Fruit fly (Drosophila melanogaster) whole organism, adult: Measurements from ENCODE around the gene CkIalpha.

ENCODE experiments used
- CG11617 ChIP-seq: fragments of 200-800 bp; sonication (Bioruptor generic); optimal IDR thresholded peaks from 2 replicates; lab custom pipeline; 2017; ENCODE audit warnings: mild to moderate bottlenecking, missing biosample characterization, missing genetic modification reagents, missing genetic modification characterization
- CG12768 ChIP-seq: fragments of 200-800 bp; sonication (Bioruptor generic); optimal IDR thresholded peaks from 2 replicates; lab custom pipeline; 2017; ENCODE audit warnings: missing biosample characterization, missing genetic modification characterization, mild to moderate bottlenecking, moderate library complexity, missing genetic modification reagents
- CG14711 ChIP-seq: fragments of 200-800 bp; sonication (Bioruptor generic); optimal IDR thresholded peaks from 2 replicates; lab custom pipeline; 2018; ENCODE audit warnings: missing biosample characterization, mild to moderate bottlenecking, missing genetic modification characterization, moderate library complexity
- CG1620 ChIP-seq: fragments of 200-800 bp; sonication (Bioruptor generic); optimal IDR thresholded peaks from 2 replicates; lab custom pipeline; 2016; ENCODE audit warnings: missing biosample characterization, missing genetic modification characterization
- CG33017 ChIP-seq: fragments of 200-800 bp; sonication (Bioruptor generic); optimal IDR thresholded peaks from 2 replicates; lab custom pipeline; 2018; ENCODE audit warnings: missing biosample characterization, mild to moderate bottlenecking, missing genetic modification characterization, moderate library complexity
- CG5204 ChIP-seq: fragments of 200-800 bp; sonication (Bioruptor generic); optimal IDR thresholded peaks from 2 replicates; lab custom pipeline; 2016; ENCODE audit warnings: missing biosample characterization, missing genetic modification characterization
- CG7045 ChIP-seq: fragments of 200-800 bp; sonication (Bioruptor generic); optimal IDR thresholded peaks from 2 replicates; lab custom pipeline; 2017; ENCODE audit warnings: missing biosample characterization, mild to moderate bottlenecking, missing genetic modification characterization
- CG7101 ChIP-seq: fragments of 200-800 bp; sonication (Bioruptor generic); optimal IDR thresholded peaks from 2 replicates; lab custom pipeline; 2018; ENCODE audit warnings: missing biosample characterization, mild to moderate bottlenecking, missing genetic modification characterization, moderate library complexity
- Clk ChIP-seq: fragments of 200-800 bp; sonication (Bioruptor generic); optimal IDR thresholded peaks from 2 replicates; lab custom pipeline; 2017; ENCODE audit warnings: missing biosample characterization, missing genetic modification characterization
- Crg-1 ChIP-seq: fragments of 200-800 bp; sonication (Bioruptor generic); optimal IDR thresholded peaks from 2 replicates; lab custom pipeline; 2016; ENCODE audit warnings: missing biosample characterization, missing genetic modification characterization
- Hr96 ChIP-seq: fragments of 200-800 bp; sonication (Bioruptor generic); optimal IDR thresholded peaks from 2 replicates; lab custom pipeline; 2016; ENCODE audit warnings: missing biosample characterization, missing genetic modification characterization
- Mnt ChIP-seq: fragments of 200-800 bp; sonication (Bioruptor generic); optimal IDR thresholded peaks from 2 replicates; lab custom pipeline; 2016; ENCODE audit warnings: missing biosample characterization, mild to moderate bottlenecking, missing genetic modification characterization
- bab1 ChIP-seq: fragments of 200-800 bp; sonication (Bioruptor generic); optimal IDR thresholded peaks from 3 replicates; lab custom pipeline; 2019; ENCODE audit warnings: missing biosample characterization, mild to moderate bottlenecking, missing genetic modification characterization, moderate library complexity
- cic ChIP-seq: fragments of 200-800 bp; sonication (Bioruptor generic); optimal IDR thresholded peaks from 2 replicates; lab custom pipeline; 2017; ENCODE audit warnings: missing biosample characterization, mild to moderate bottlenecking, missing genetic modification characterization, moderate library complexity
- cnc ChIP-seq, 2 experiments: fragments of >200 bp; optimal IDR thresholded peaks; 2 replicates each; lab custom pipeline; 2017
- kay ChIP-seq: fragments of 200-800 bp; sonication (Bioruptor generic); peaks from one replicate; lab custom pipeline; 2016; ENCODE audit warnings: missing biosample characterization, missing genetic modification characterization, borderline replicate concordance
- ovo ChIP-seq: fragments of 200-800 bp; sonication (Bioruptor generic); optimal IDR thresholded peaks from 2 replicates; lab custom pipeline; 2016; ENCODE audit warnings: missing biosample characterization, missing genetic modification characterization
- pad ChIP-seq: fragments of 200-800 bp; sonication (Bioruptor generic); optimal IDR thresholded peaks from 3 replicates; lab custom pipeline; 2017; ENCODE audit warnings: missing biosample characterization, missing genetic modification characterization, mild to moderate bottlenecking, moderate library complexity, missing genetic modification reagents
- tj ChIP-seq: fragments of 200-800 bp; sonication (Bioruptor generic); optimal IDR thresholded peaks from 3 replicates; lab custom pipeline; 2017; ENCODE audit warnings: missing biosample characterization, mild to moderate bottlenecking, missing genetic modification characterization, moderate library complexity
- toe ChIP-seq: fragments of 200-800 bp; sonication (Bioruptor generic); optimal IDR thresholded peaks from 2 replicates; lab custom pipeline; 2016; ENCODE audit warnings: missing biosample characterization, missing genetic modification characterization

The CkIalpha gene

dm6 chrX:12623992-12624391 lies 29.4 kb upstream of the CkIalpha start, which contains the start of gene CG15728:
Gene CG15728, plus strand, starts transcription at chrX:12624292.
- TF ChIP-seq CG33017 (tag; lab: Kevin White, UChicago) (no peak), cnc (optimal IDR thresholded peaks at IDR 0.05; lab: Kevin White, UChicago) (no peak), ovo (GFP tag; lab: Kevin White, UChicago) (no peak), CG1620 (GFP tag; lab: Kevin White, UChicago) (no peak), CG14711 (tag; lab: Kevin White, UChicago) (no peak), Crg-1 (GFP tag; lab: Kevin White, UChicago) (no peak), kay (GFP tag; lab: Kevin White, UChicago) (no peak), Clk (GFP tag; lab: Kevin White, UChicago) (no peak), Mnt (GFP tag; lab: Kevin White, UChicago) (no peak), CG7101 (tag; lab: Kevin White, UChicago) (no peak), pad (GFP tag; lab: Kevin White, UChicago) (no peak), CG7045 (GFP tag; lab: Kevin White, UChicago) (no peak), CG11617 (GFP tag; lab: Kevin White, UChicago) (no peak), CG12768 (GFP tag; lab: Kevin White, UChicago) (no peak), Hr96 (GFP tag; lab: Kevin White, UChicago) (no peak), tj (GFP tag; lab: Kevin White, UChicago) (no peak), cic (no peak), toe (GFP tag; lab: Kevin White, UChicago) (no peak)

DNA sequence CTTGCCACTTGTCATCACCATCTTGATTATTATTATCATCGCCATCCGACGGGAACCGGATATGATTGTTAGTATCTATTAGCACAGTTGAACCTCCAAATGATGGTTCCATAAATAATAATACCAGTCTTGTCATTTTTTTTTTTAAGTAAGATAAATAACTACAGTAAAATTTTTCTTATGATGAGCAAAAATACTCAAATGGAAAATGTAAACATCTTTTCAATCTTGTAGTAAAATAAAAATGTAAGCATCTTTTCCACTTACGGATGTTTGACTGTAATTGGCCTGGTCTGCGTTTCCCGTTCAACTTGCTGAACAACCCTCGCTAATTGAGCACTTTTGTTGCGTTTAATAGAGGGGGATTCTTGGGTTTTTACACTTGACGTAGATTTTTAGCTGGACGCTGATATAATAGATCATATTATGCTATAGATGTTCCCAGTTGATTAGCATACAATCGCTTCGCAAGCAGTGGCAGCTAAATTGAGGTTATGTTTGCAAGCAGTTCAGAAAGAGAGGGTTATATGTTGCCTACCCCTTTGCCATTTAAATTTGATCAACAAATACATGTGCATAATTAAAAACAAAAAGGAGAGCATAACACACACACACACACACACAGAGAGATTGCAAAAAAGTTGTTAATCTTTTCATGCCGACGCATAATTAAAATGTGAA lies 27.7 kb upstream of the CkIalpha start:
- TF ChIP-seq cnc (optimal IDR thresholded peaks at IDR 0.05; lab: Kevin White, UChicago) (no peak), Mnt (GFP tag; lab: Kevin White, UChicago) (no peak), tj (GFP tag; lab: Kevin White, UChicago) (no peak), CG33017 (tag; lab: Kevin White, UChicago) (no peak), pad (GFP tag; lab: Kevin White, UChicago) (no peak), CG14711 (tag; lab: Kevin White, UChicago) (no peak), Hr96 (GFP tag; lab: Kevin White, UChicago) (no peak), CG12768 (GFP tag; lab: Kevin White, UChicago) (no peak), CG7101 (tag; lab: Kevin White, UChicago) (no peak), CG5204 (GFP tag; lab: Kevin White, UChicago) (no peak), ovo (GFP tag; lab: Kevin White, UChicago) (no peak), CG7045 (GFP tag; lab: Kevin White, UChicago) (no peak), toe (GFP tag; lab: Kevin White, UChicago) (no peak), kay (GFP tag; lab: Kevin White, UChicago) (no peak)

DNA sequence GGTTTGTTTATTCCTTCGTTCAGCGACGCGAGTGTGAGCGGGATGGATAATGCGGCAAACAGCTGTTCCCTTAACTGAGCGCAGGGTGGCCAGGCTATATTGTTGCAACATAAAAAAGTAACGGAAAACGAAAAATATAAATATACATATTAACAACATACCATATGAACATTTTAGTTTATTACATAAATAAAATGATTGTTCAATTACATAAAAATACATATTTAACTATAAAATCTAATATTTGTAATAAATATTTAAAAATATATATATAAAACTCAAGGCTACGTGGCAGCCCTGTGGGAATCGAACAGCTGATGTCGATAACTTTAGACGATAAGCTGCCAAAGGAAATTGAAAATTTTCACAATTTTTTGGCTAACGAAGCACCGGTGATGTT lies 23.9 kb upstream of the CkIalpha start, which contains the start of the genes Aven and CG2540:
Aven (minus strand) TSS at position 77 of the 400 bp plus-strand sequence.
CG2540 (plus strand) TSS at position 315 of the 400 bp plus-strand sequence.
- TF ChIP-seq kay (GFP tag; lab: Kevin White, UChicago) = peak; percentile 37
- TF ChIP-seq CG14711 (tag; lab: Kevin White, UChicago) = peak; percentile 99
- peak; percentile 34 for TF ChIP-seq toe (GFP tag; lab: Kevin White, UChicago)
- TF ChIP-seq CG33017 (tag; lab: Kevin White, UChicago) = peak; percentile 87
- TF ChIP-seq cic = peak; percentile 45
- TF ChIP-seq ovo (GFP tag; lab: Kevin White, UChicago) = peak; percentile 87
- TF ChIP-seq CG7045 (GFP tag; lab: Kevin White, UChicago) = peak; percentile 74
- TF ChIP-seq CG1620 (GFP tag; lab: Kevin White, UChicago) = peak; percentile 31
- peak; percentile 66 for TF ChIP-seq Crg-1 (GFP tag; lab: Kevin White, UChicago)
- TF ChIP-seq Mnt (GFP tag; lab: Kevin White, UChicago) = peak; percentile 64
- no peak for TF ChIP-seq Hr96 (GFP tag; lab: Kevin White, UChicago)
- TF ChIP-seq CG12768 (GFP tag; lab: Kevin White, UChicago) = peak; percentile 71
- peak; percentile 69 for TF ChIP-seq tj (GFP tag; lab: Kevin White, UChicago)
- TF ChIP-seq CG5204 (GFP tag; lab: Kevin White, UChicago) = no peak
- peak; percentile 37 for TF ChIP-seq Clk (GFP tag; lab: Kevin White, UChicago)
- TF ChIP-seq cnc (optimal IDR thresholded peaks at IDR 0.05; lab: Kevin White, UChicago) = no peak
- TF ChIP-seq CG11617 (GFP tag; lab: Kevin White, UChicago) = peak; percentile 91
- peak; percentile 94 for TF ChIP-seq CG7101 (tag; lab: Kevin White, UChicago)
- TF ChIP-seq bab1 (GFP tag; lab: Kevin White, UChicago) = peak; percentile 94
- peak; percentile 75 for TF ChIP-seq pad (GFP tag; lab: Kevin White, UChicago)

DNA sequence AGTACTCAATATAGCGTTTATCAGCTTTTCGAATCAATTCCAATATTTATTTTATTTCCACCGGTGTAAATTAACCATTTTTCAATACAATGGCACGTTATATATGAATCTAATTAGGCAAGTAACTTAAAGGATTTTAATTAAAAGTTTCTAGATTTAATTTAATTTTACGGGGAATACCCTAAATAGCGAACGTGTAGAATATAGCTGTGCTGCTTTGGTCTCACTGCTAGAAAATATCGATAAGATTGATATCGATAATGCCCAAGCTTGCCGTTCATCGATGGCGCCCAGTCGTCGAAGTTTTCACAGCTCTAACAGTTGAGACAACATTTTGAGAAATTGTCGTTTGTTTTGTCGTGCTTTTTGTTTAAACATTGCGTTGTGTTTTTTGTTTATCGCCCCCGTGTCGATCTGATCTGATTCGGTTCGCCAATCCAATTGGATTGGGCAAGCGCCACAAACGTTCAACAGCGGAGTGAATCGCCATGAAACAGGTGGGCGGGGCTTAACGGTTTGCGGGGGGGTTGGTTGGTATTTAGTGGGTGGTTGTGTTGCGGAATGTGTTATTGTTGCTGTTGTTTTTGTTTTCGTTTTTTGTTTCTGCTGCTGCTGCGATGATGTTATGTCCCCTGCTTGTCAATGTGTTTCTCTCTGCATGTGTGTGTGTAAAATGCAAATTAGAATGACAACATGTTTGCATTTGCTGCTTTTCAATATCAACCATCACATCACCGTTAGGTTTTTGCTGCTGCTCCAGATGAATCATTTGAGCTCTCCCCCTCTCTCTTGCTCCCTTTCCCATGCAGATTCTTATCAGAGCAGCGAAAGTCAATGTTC lies 21.9 kb upstream of the CkIalpha start, which contains the start of gene Tomosyn:
Tomosyn (plus strand) TSS at position 289 of the 840 bp plus-strand sequence.
- TF ChIP-seq ovo (GFP tag; lab: Kevin White, UChicago) (peak; percentile 93), Crg-1 (GFP tag; lab: Kevin White, UChicago) (peak; percentile 4), CG7045 (GFP tag; lab: Kevin White, UChicago) (no peak), CG14711 (tag; lab: Kevin White, UChicago) (peak; percentile 23), tj (GFP tag; lab: Kevin White, UChicago) (no peak), kay (GFP tag; lab: Kevin White, UChicago) (peak; percentile 92), CG7101 (tag; lab: Kevin White, UChicago) (peak; percentile 23), CG5204 (GFP tag; lab: Kevin White, UChicago) (no peak), CG1620 (GFP tag; lab: Kevin White, UChicago) (peak; percentile 43), bab1 (GFP tag; lab: Kevin White, UChicago) (peak; percentile 14), CG12768 (GFP tag; lab: Kevin White, UChicago) (no peak), Hr96 (GFP tag; lab: Kevin White, UChicago) (no peak), Clk (GFP tag; lab: Kevin White, UChicago) (no peak), cnc (optimal IDR thresholded peaks at IDR 0.05; lab: Kevin White, UChicago) (no peak), cic (peak; percentile 4), CG11617 (GFP tag; lab: Kevin White, UChicago) (peak; percentile 57), pad (GFP tag; lab: Kevin White, UChicago) (peak; percentile 20), toe (GFP tag; lab: Kevin White, UChicago) (peak; percentile 20), CG33017 (tag; lab: Kevin White, UChicago) (no peak), Mnt (GFP tag; lab: Kevin White, UChicago) (no peak)
